Worm (Caenorhabditis elegans) whole organism, late embryonic: Measurements from ENCODE around the gene C07G1.7.

Experiments
- C08G9.2 ChIP-seq: sonication (generic microtip); optimal IDR thresholded peaks from 2 replicates; lab custom pipeline; 2016; ENCODE audit warnings: mild to moderate bottlenecking, missing genetic modification characterization, moderate library complexity, missing compliant biosample characterization
- F13H6.1 ChIP-seq: sonication (generic microtip); optimal IDR thresholded peaks from 2 replicates; lab custom pipeline; 2016; ENCODE audit warnings: missing genetic modification characterization, missing compliant biosample characterization
- ahr-1 ChIP-seq: sonication (generic microtip); optimal IDR thresholded peaks from 2 replicates; lab custom pipeline; 2016; ENCODE audit warnings: missing genetic modification characterization, missing compliant biosample characterization
- ama-1 ChIP-seq: fragments of 150-350 bp; optimal IDR thresholded peaks from 2 replicates; lab custom pipeline; 2014
- ceh-14 ChIP-seq: sonication (generic microtip); optimal IDR thresholded peaks from 2 replicates; lab custom pipeline; 2016; ENCODE audit warnings: missing genotype, missing genetic modification characterization, missing compliant biosample characterization
- ceh-19 ChIP-seq: fragments of 200-800 bp; sonication (Bioruptor generic); optimal IDR thresholded peaks from 2 replicates; lab custom pipeline; 2018; ENCODE audit warnings: mild to moderate bottlenecking, missing genetic modification characterization, missing compliant biosample characterization
- ceh-2 ChIP-seq: sonication (generic microtip); optimal IDR thresholded peaks from 2 replicates; lab custom pipeline; 2016; ENCODE audit warnings: missing genotype, missing genetic modification characterization, missing compliant biosample characterization
- ceh-22 ChIP-seq: sonication (generic microtip); optimal IDR thresholded peaks from 2 replicates; lab custom pipeline; 2017; ENCODE audit warnings: missing biosample characterization, missing genetic modification characterization
- ceh-31 ChIP-seq: sonication (generic microtip); optimal IDR thresholded peaks from 2 replicates; lab custom pipeline; 2016; ENCODE audit warnings: missing genetic modification characterization, missing compliant biosample characterization
- ceh-34 ChIP-seq: sonication (generic microtip); optimal IDR thresholded peaks from 2 replicates; lab custom pipeline; 2016; ENCODE audit warnings: mild to moderate bottlenecking, missing genetic modification characterization, missing compliant biosample characterization
- ceh-45 ChIP-seq: fragments of 200-800 bp; sonication (Bioruptor generic); IDR thresholded peaks from 2 replicates; pipeline ENCODE4 v1.3.6; 2022; ENCODE audit warnings: missing genetic modification reagents, missing genetic modification characterization, missing compliant biosample characterization
- ceh-9 ChIP-seq: sonication (generic microtip); optimal IDR thresholded peaks from 2 replicates; lab custom pipeline; 2016; ENCODE audit warnings: mild to moderate bottlenecking, missing genetic modification characterization, inconsistent platforms, missing compliant biosample characterization
- dmd-4 ChIP-seq: sonication (generic microtip); optimal IDR thresholded peaks from 2 replicates; lab custom pipeline; 2016; ENCODE audit warnings: borderline replicate concordance, missing genetic modification characterization, missing compliant biosample characterization
- dve-1 ChIP-seq: sonication (generic microtip); optimal IDR thresholded peaks from 2 replicates; lab custom pipeline; 2017; ENCODE audit warnings: antibody characterized with exemption, mild to moderate bottlenecking, missing genetic modification characterization, missing compliant biosample characterization
- elt-2 ChIP-seq: sonication (generic microtip); optimal IDR thresholded peaks from 2 replicates; lab custom pipeline; 2016; ENCODE audit warnings: missing genetic modification reagents, missing genetic modification characterization, missing compliant biosample characterization
- elt-4 ChIP-seq: sonication (generic microtip); optimal IDR thresholded peaks from 2 replicates; lab custom pipeline; 2016; ENCODE audit warnings: missing genetic modification characterization, missing compliant biosample characterization
- fax-1 ChIP-seq: sonication (generic microtip); optimal IDR thresholded peaks from 2 replicates; lab custom pipeline; 2016; ENCODE audit warnings: missing genotype, missing genetic modification characterization, missing compliant biosample characterization
- fkh-10 ChIP-seq: fragments of 150-350 bp; optimal IDR thresholded peaks from 2 replicates; lab custom pipeline; 2014; ENCODE audit warnings: missing biosample characterization, missing genetic modification reagents, missing genetic modification characterization
- hlh-13 ChIP-seq: fragments of 200-800 bp; sonication (Bioruptor generic); optimal IDR thresholded peaks from 2 replicates; lab custom pipeline; 2018; ENCODE audit warnings: mild to moderate bottlenecking, missing genetic modification characterization, missing compliant biosample characterization
- hlh-15 ChIP-seq: sonication (generic microtip); optimal IDR thresholded peaks from 2 replicates; lab custom pipeline; 2016; ENCODE audit warnings: missing genetic modification characterization, missing compliant biosample characterization
- hlh-30 ChIP-seq: sonication (generic microtip); optimal IDR thresholded peaks from 2 replicates; lab custom pipeline; 2017; ENCODE audit warnings: antibody characterized with exemption, missing genetic modification characterization, missing compliant biosample characterization; ENCODE audit not compliant: insufficient read depth
- lin-11 ChIP-seq: fragments of 200-800 bp; sonication (Bioruptor generic); optimal IDR thresholded peaks from 2 replicates; lab custom pipeline; 2018; ENCODE audit warnings: mild to moderate bottlenecking, missing genetic modification characterization, missing compliant biosample characterization
- madf-2 ChIP-seq: sonication (generic microtip); optimal IDR thresholded peaks from 2 replicates; lab custom pipeline; 2017; ENCODE audit warnings: missing genetic modification characterization, missing compliant biosample characterization
- mec-3 ChIP-seq: sonication (generic microtip); optimal IDR thresholded peaks from 2 replicates; lab custom pipeline; 2016; ENCODE audit warnings: borderline replicate concordance, missing genetic modification characterization, missing compliant biosample characterization
- nhr-232 ChIP-seq: sonication (generic microtip); optimal IDR thresholded peaks from 2 replicates; lab custom pipeline; 2016; ENCODE audit warnings: missing genetic modification characterization, missing compliant biosample characterization
- npax-4 ChIP-seq: sonication (generic microtip); optimal IDR thresholded peaks from 2 replicates; lab custom pipeline; 2016; ENCODE audit warnings: missing genetic modification characterization, missing compliant biosample characterization
- odd-2 ChIP-seq: sonication (generic microtip); optimal IDR thresholded peaks from 2 replicates; lab custom pipeline; 2017; ENCODE audit warnings: antibody characterized with exemption, mild to moderate bottlenecking, missing genetic modification characterization, missing compliant biosample characterization
- pat-9 ChIP-seq: fragments of 200-800 bp; sonication (Bioruptor generic); optimal IDR thresholded peaks from 2 replicates; lab custom pipeline; 2018; ENCODE audit warnings: mild to moderate bottlenecking, missing genetic modification characterization, moderate library complexity, missing compliant biosample characterization
- pax-1 ChIP-seq: fragments of 150-350 bp; optimal IDR thresholded peaks from 2 replicates; lab custom pipeline; 2014; ENCODE audit warnings: missing biosample characterization, missing genetic modification characterization
- pha-2 ChIP-seq: sonication (generic microtip); optimal IDR thresholded peaks from 2 replicates; lab custom pipeline; 2017; ENCODE audit warnings: mild to moderate bottlenecking, missing genetic modification characterization, missing compliant biosample characterization
- pha-4 ChIP-seq: fragments of 150-350 bp; optimal IDR thresholded peaks from 2 replicates; lab custom pipeline; 2018; ENCODE audit warnings: missing biosample characterization, missing genetic modification reagents, missing genetic modification characterization
- pros-1 ChIP-seq: fragments of 150-350 bp; optimal IDR thresholded peaks from 2 replicates; lab custom pipeline; 2014; ENCODE audit warnings: missing biosample characterization, missing genetic modification reagents, missing genetic modification characterization
- sox-2 ChIP-seq: fragments of 200-800 bp; sonication (Bioruptor generic); IDR thresholded peaks from 2 replicates; pipeline ENCODE4 v1.3.6; 2022; ENCODE audit warnings: missing genetic modification reagents, missing genetic modification characterization, missing compliant biosample characterization
- sox-4 ChIP-seq: sonication (generic microtip); optimal IDR thresholded peaks from 2 replicates; lab custom pipeline; 2017; ENCODE audit warnings: mild to moderate bottlenecking, missing genetic modification characterization, inconsistent platforms, missing compliant biosample characterization
- tbx-7 ChIP-seq: sonication (generic microtip); optimal IDR thresholded peaks from 2 replicates; lab custom pipeline; 2016; ENCODE audit warnings: missing genotype, missing genetic modification characterization, missing compliant biosample characterization
- unc-3 ChIP-seq, 2 experiments: fragments of 200-800 bp in 1 of 2; sonication (Bioruptor generic) in 1 of 2; sonication (generic microtip) in 1 of 2; conservative IDR thresholded peaks in 1 of 2; optimal IDR thresholded peaks in 1 of 2; 2 replicates each; pipeline versions ENCODE4 v1.3.6 to Lab custom; 2016 to 2022; ENCODE audit warnings: missing compliant biosample characterization in 2 of 2, missing genetic modification characterization in 2 of 2, missing genetic modification reagents in 1 of 2
- unc-42 ChIP-seq: sonication (generic microtip); optimal IDR thresholded peaks from 2 replicates; lab custom pipeline; 2016; ENCODE audit warnings: missing genotype, missing genetic modification characterization, missing compliant biosample characterization
- unc-55 ChIP-seq: sonication (generic microtip); optimal IDR thresholded peaks from 2 replicates; lab custom pipeline; 2017; ENCODE audit warnings: missing biosample characterization, missing genetic modification reagents, missing genetic modification characterization
- zip-5 ChIP-seq: sonication (generic microtip); optimal IDR thresholded peaks from 2 replicates; lab custom pipeline; 2016; ENCODE audit warnings: missing genetic modification characterization, missing compliant biosample characterization

C07G1.7 gene

DNA sequence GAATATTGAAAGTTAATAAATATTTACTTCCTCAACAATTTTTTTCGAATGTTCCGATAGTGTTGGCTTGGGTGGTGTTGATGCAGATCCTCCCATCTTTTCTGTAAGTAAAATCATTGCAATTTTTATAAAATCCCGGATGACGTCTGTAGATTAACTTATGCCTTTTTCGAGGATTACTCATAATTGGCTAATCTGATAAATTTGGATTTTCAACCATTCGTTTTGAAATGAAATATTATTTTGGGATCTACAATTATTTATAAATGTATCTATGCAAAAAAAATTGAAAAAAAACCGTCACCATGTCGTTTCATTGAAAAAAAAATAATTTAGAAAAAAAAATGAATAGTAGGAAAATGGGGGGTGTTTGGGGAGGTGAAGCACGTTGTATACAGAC, 10.5 kb downstream of the C07G1.7 start, which contains the start of gene glrx-22:
glrx-22 (minus strand) TSS at position 101 of the 400 bp plus-strand sequence.
- TF ChIP-seq pat-9 (no peak), madf-2 (no peak), ceh-31 (tag; lab: Kevin White, UChicago) (no peak)

- TF ChIP-seq unc-42 (tag; lab: Kevin White, UChicago): no peak
- TF ChIP-seq, all 69 proteins: peak for 0
Observed at ce11 chrIV:8199824-8200223, 11.8 kb downstream of the C07G1.7 start.

- TF ChIP-seq C08G9.2 (tag; lab: Kevin White, UChicago) (no peak), hlh-15 (tag; lab: Kevin White, UChicago) (no peak), elt-2 (no peak), ama-1 (lab: Kevin White, UChicago) (no peak), sox-4 (tag; lab: Kevin White, UChicago) (no peak), pha-2 (tag; lab: Kevin White, UChicago) (no peak), dve-1 (tag; lab: Kevin White, UChicago) (no peak), ceh-45 (no peak), fax-1 (tag; lab: Kevin White, UChicago) (no peak), unc-3 (GFP tag; conservative IDR thresholded peaks at IDR 0.05; lab: Robert Waterston, UW) (no peak), unc-3 (tag; optimal IDR thresholded peaks at IDR 0.05; lab: Kevin White, UChicago) (no peak), ceh-14 (tag; lab: Kevin White, UChicago) (no peak), ceh-34 (tag; lab: Kevin White, UChicago) (no peak)
- TF ChIP-seq, all 69 proteins: peak for 0
Observed at ce11 chrIV:8199274-8199673, 12.4 kb downstream of the C07G1.7 start.

- TF ChIP-seq ceh-9 (tag; lab: Kevin White, UChicago) (no peak), sox-4 (tag; lab: Kevin White, UChicago) (no peak), zip-5 (tag; lab: Kevin White, UChicago) (no peak), pros-1 (tag; lab: Kevin White, UChicago) (no peak), pha-2 (tag; lab: Kevin White, UChicago) (no peak), odd-2 (tag; lab: Kevin White, UChicago) (no peak), pat-9 (no peak)
Observed at ce11 chrIV:8198851-8199250, 12.8 kb downstream of the C07G1.7 start, which contains the start of gene wsp-1. Gene wsp-1 (minus strand): TSS chrIV:8198951.

DNA sequence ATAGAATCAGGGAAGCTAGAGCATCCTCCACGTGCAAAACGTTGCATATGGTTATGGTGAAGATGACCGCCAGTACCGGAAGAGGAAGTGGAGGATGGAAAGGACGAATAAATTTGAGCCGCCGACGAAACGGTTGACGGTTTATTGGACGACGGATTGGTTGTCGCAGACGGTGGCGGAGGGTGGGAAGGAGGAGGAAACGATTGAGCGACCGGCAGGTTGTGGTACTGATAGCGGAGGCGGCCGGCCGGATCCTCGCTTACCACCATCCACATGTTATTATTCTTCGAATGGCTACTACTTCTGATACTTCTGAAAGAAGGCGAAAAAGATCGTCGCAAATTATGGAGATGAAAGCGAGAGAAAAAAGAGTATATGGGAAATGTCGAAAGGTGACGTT, 18.8 kb downstream of the C07G1.7 start:
- TF ChIP-seq hlh-30 (tag; lab: Kevin White, UChicago) (no peak), ama-1 (lab: Kevin White, UChicago) (no peak), ceh-9 (tag; lab: Kevin White, UChicago) (no peak), ceh-19 (GFP tag; lab: Kevin White, UChicago) (no peak), C08G9.2 (tag; lab: Kevin White, UChicago) (no peak), dve-1 (tag; lab: Kevin White, UChicago) (no peak), dmd-4 (no peak), F13H6.1 (tag; lab: Kevin White, UChicago) (no peak), ceh-22 (tag; lab: Kevin White, UChicago) (no peak), sox-2 (no peak), lin-11 (tag; lab: Kevin White, UChicago) (no peak), npax-4 (tag; lab: Kevin White, UChicago) (no peak)

DNA sequence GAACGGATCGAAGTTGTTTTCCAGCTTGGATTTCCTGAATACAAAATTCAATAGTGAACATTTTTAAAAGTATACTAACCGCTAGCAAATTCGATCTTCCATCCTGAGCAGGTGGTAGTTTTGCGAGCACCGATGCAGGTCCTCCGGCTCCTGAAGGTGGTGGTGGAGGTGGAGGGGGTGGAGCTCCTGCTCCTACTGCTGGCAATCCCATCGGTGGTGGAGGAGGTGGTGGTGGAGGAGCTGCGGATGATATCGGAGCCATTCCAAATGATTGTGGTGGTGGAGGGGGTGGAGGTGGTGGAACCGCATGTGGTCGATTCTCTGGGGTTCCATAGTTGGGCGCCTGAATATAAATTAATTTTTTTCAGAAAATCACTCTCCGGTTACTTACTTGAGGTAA, 22.0 kb downstream of the C07G1.7 start:
- TF ChIP-seq elt-4 (tag; lab: Kevin White, UChicago) (no peak), hlh-13 (GFP tag; lab: Kevin White, UChicago) (no peak), fax-1 (tag; lab: Kevin White, UChicago) (no peak), nhr-232 (no peak), hlh-15 (tag; lab: Kevin White, UChicago) (no peak), pha-4 (tag; lab: Kevin White, UChicago) (no peak), fkh-10 (GFP tag; lab: Kevin White, UChicago) (no peak), unc-55 (GFP tag; lab: Kevin White, UChicago) (no peak), dmd-4 (no peak), pros-1 (tag; lab: Kevin White, UChicago) (no peak), ceh-31 (tag; lab: Kevin White, UChicago) (no peak), lin-11 (tag; lab: Kevin White, UChicago) (no peak), tbx-7 (tag; lab: Kevin White, UChicago) (no peak), ahr-1 (tag; lab: Kevin White, UChicago) (no peak), ceh-45 (no peak), mec-3 (no peak), ceh-2 (no peak), pax-1 (tag; lab: Kevin White, UChicago) (no peak)
